Fruit fly (Drosophila melanogaster) whole organism, pupa: ENCODE measurements around the gene CG18223.

Source experiments
- CG14655 ChIP-seq: fragments of 200-800 bp; sonication (Bioruptor generic); optimal IDR thresholded peaks from 3 replicates; lab custom pipeline; 2017; ENCODE audit warnings: mild to moderate bottlenecking, missing biosample characterization, missing genetic modification reagents, missing genetic modification characterization
- CG8301 ChIP-seq: fragments of 200-800 bp; sonication (Bioruptor generic); optimal IDR thresholded peaks from 2 replicates; lab custom pipeline; 2018; ENCODE audit warnings: missing biosample characterization, mild to moderate bottlenecking, missing genetic modification characterization
- D1 ChIP-seq: fragments of 200-800 bp; sonication (Bioruptor generic); optimal IDR thresholded peaks from 2 replicates; lab custom pipeline; 2018; ENCODE audit warnings: missing biosample characterization, mild to moderate bottlenecking, missing genetic modification characterization, moderate library complexity
- EcR ChIP-seq: fragments of 200-800 bp; sonication (Bioruptor generic); optimal IDR thresholded peaks from 3 replicates; lab custom pipeline; 2019; ENCODE audit warnings: missing biosample characterization, missing genetic modification characterization, mild to moderate bottlenecking, moderate library complexity, missing genetic modification reagents
- Pif1A ChIP-seq: fragments of 200-800 bp; sonication (Bioruptor generic); optimal IDR thresholded peaks from 3 replicates; lab custom pipeline; 2016; ENCODE audit warnings: missing biosample characterization, missing genetic modification characterization
- Pif1B ChIP-seq: fragments of 200-800 bp; sonication (Bioruptor generic); optimal IDR thresholded peaks from 3 replicates; lab custom pipeline; 2016; ENCODE audit warnings: missing biosample characterization, missing genetic modification characterization
- gl ChIP-seq: fragments of 200-800 bp; sonication (Bioruptor generic); optimal IDR thresholded peaks from 2 replicates; lab custom pipeline; 2018; ENCODE audit warnings: missing biosample characterization, mild to moderate bottlenecking, missing genetic modification characterization

dm6 chr3L:18895079-18895478, 25.0 kb downstream of the CG18223 start:
- no peak for TF ChIP-seq Pif1A (GFP tag; lab: Kevin White, UChicago)
- TF ChIP-seq CG14655 = no peak
- TF ChIP-seq gl (tag; lab: Kevin White, UChicago) = no peak
- no peak for TF ChIP-seq CG8301 (tag; lab: Kevin White, UChicago)
- no peak for TF ChIP-seq Pif1B (GFP tag; lab: Kevin White, UChicago)
- TF ChIP-seq D1 (tag; lab: Kevin White, UChicago) = no peak
- TF ChIP-seq EcR (GFP tag; lab: Kevin White, UChicago) = no peak
